Worm (Caenorhabditis elegans): ENCODE results near the gene C54E10.11.

DNA sequence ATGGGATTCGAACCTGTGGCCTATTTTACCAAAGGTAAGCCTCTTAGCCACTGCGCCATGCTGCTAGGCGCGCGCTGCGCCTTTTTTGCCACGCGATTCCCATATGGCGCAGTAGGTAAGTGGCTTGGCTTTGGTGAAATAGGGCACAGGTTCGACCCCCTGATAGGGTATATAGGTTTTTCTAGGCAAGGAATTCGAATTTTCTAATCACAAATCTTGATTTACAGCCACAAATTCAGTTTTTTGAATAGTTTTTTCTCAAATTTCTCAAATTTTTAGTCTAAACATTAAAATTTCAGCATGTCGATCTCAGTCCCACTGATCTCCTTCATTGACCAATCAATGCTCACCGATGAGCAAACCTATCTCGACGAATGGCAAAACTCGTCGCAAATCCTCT is 8.7 kb upstream of the C54E10.11 start, which contains the start of gene C54E10.3:
- TF ChIP-seq odd-2 (tag; optimal IDR thresholded peaks at IDR 0.05) (no peak), ttx-3 (tag; optimal IDR thresholded peaks at IDR 0.05) (no peak)
